Worm (Caenorhabditis elegans): ENCODE data around the gene ZK856.11.

ZK856.11 gene

DNA sequence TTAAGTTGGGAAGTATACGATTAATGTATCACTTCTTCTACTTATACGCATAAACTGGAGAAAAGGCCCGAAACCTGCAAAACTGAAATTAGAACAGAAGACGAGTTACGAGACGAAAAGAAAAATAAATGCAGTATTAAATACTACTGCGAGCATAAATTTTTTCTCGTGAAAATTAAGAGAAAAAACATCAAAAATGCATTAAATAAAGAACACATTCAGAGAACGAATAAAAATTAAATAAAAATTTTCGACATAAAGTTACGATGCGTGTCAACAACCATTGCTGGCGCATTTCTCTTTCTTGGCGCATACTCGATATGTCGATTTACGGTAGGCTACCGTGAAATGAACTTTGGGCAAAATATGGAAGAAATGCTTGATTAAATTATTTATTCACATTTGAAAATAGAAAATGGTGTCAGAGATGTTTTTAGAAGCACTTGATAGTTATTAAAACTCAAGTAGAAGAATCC, at the start of gene ZK856.11, which contains the start of gene ZK856.19:
ZK856.11 (minus strand) TSS at position 76 of the 476 bp plus-strand sequence.
ZK856.19 (minus strand) TSS at position 51 of the 476 bp plus-strand sequence.
- TF ChIP-seq lsy-2 (tag; optimal IDR thresholded peaks at IDR 0.05) = peak; percentile 67 to 89
- TF ChIP-seq nhr-25 (tag; optimal IDR thresholded peaks at IDR 0.05) = peak; percentile 66
- peak; percentile 37 for TF ChIP-seq mab-5 (tag; optimal IDR thresholded peaks at IDR 0.05)
- peak; percentile 72 for TF ChIP-seq unc-55 (GFP tag; optimal IDR thresholded peaks at IDR 0.05)
- peak; percentile 80 for TF ChIP-seq gmeb-1 (tag; optimal IDR thresholded peaks at IDR 0.05)
- TF ChIP-seq elt-1 (tag; optimal IDR thresholded peaks at IDR 0.05) = no peak
- no peak for TF ChIP-seq mdl-1 (tag; optimal IDR thresholded peaks at IDR 0.05)
- TF ChIP-seq nhr-129 (tag; optimal IDR thresholded peaks at IDR 0.05) = peak; percentile 43
- TF ChIP-seq crh-2 (tag; optimal IDR thresholded peaks at IDR 0.05) = peak; percentile 76
- TF ChIP-seq zag-1 (tag; optimal IDR thresholded peaks at IDR 0.05) = no peak
- peak; percentile 21 for TF ChIP-seq sem-4 (tag; optimal IDR thresholded peaks at IDR 0.05)
- peak; percentile 51 for TF ChIP-seq lin-13 (GFP tag; optimal IDR thresholded peaks at IDR 0.05)
- peak; percentile 62 for TF ChIP-seq sma-3 (GFP tag; optimal IDR thresholded peaks at IDR 0.05)
- TF ChIP-seq C34F6.9 (tag; optimal IDR thresholded peaks at IDR 0.05) = peak; percentile 86
- peak; percentile 25 for TF ChIP-seq ama-1 (optimal IDR thresholded peaks at IDR 0.05)
- TF ChIP-seq unc-62 (GFP tag; optimal IDR thresholded peaks at IDR 0.05) = no peak
- TF ChIP-seq lin-11 (tag; optimal IDR thresholded peaks at IDR 0.05) = no peak
- TF ChIP-seq R02D3.7 (tag; optimal IDR thresholded peaks at IDR 0.05) = peak; percentile 52
- TF ChIP-seq nhr-77 (tag; optimal IDR thresholded peaks at IDR 0.05) = no peak
- TF ChIP-seq sma-9 (GFP tag; optimal IDR thresholded peaks at IDR 0.05) = peak; percentile 41
- no peak for TF ChIP-seq sma-9 (tag; optimal IDR thresholded peaks at IDR 0.05)
- TF ChIP-seq nhr-21 (tag; optimal IDR thresholded peaks at IDR 0.05) = peak; percentile 41

DNA sequence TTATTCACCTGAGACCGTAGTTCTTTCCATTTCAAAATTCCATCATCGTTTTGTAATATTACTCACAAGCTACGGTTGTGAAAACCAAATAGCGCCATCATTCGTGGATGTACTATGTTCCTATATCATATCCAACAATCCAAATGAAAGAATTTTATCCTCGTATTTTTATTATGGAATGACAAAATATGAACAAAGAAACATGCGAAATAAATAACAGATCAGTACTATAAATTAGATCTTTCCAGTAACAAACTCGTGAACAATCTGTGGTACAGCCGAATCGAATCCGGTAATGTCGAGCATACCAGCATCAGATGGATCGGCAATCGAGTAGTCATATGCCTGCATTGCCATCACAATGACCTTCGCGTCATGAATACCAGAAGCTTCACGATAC, 47.9 kb upstream of the ZK856.11 start:
- no peak for TF ChIP-seq skn-1 (tag; optimal IDR thresholded peaks at IDR 0.05)
- no peak for TF ChIP-seq unc-62 (GFP tag; optimal IDR thresholded peaks at IDR 0.05)
- no peak for TF ChIP-seq zag-1 (tag; optimal IDR thresholded peaks at IDR 0.05)
- no peak for TF ChIP-seq F13H6.1 (tag; optimal IDR thresholded peaks at IDR 0.05)
- TF ChIP-seq nhr-6 (tag; optimal IDR thresholded peaks at IDR 0.05) = no peak
- TF ChIP-seq nhr-21 (tag; optimal IDR thresholded peaks at IDR 0.05) = no peak
- no peak for TF ChIP-seq R02D3.7 (tag; optimal IDR thresholded peaks at IDR 0.05)
- TF ChIP-seq dmd-4 (tag; optimal IDR thresholded peaks at IDR 0.05) = no peak
- no peak for TF ChIP-seq gmeb-1 (tag; optimal IDR thresholded peaks at IDR 0.05)
- TF ChIP-seq ztf-4 (tag; optimal IDR thresholded peaks at IDR 0.05) = no peak

DNA sequence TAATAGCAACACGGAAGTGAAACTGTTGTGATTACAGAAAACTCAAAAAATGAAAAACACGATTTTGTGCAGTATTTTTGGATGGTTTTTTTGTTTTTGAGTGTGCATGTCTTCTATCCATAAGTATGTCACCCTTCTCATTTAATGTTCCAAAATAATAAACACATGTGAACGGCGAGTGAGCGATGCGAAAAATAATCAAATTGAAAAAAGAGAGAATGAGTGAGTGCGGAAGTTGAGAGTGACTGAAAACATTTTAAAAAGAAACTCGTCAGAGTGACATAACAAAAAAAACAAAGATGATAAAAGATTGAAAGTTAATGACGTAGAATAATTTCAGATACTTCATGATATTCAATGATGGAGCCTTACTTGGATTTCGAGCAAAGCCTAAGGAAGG, 44.8 kb upstream of the ZK856.11 start:
- no peak for TF ChIP-seq Y55F3AM.14 (GFP tag; optimal IDR thresholded peaks at IDR 0.05)
- TF ChIP-seq lin-11 (tag; optimal IDR thresholded peaks at IDR 0.05) = no peak
- TF ChIP-seq skn-1 (tag; optimal IDR thresholded peaks at IDR 0.05) = no peak
- no peak for TF ChIP-seq gmeb-1 (tag; optimal IDR thresholded peaks at IDR 0.05)
- no peak for TF ChIP-seq ZK546.5 (tag; optimal IDR thresholded peaks at IDR 0.05)
- TF ChIP-seq alr-1 (tag; optimal IDR thresholded peaks at IDR 0.05) = no peak
- no peak for TF ChIP-seq nhr-12 (tag; optimal IDR thresholded peaks at IDR 0.05)
- TF ChIP-seq egl-27 (tag; optimal IDR thresholded peaks at IDR 0.05) = no peak
- no peak for TF ChIP-seq mbf-1 (tag; optimal IDR thresholded peaks at IDR 0.05)
- TF ChIP-seq F13H6.1 (tag; optimal IDR thresholded peaks at IDR 0.05) = no peak

DNA sequence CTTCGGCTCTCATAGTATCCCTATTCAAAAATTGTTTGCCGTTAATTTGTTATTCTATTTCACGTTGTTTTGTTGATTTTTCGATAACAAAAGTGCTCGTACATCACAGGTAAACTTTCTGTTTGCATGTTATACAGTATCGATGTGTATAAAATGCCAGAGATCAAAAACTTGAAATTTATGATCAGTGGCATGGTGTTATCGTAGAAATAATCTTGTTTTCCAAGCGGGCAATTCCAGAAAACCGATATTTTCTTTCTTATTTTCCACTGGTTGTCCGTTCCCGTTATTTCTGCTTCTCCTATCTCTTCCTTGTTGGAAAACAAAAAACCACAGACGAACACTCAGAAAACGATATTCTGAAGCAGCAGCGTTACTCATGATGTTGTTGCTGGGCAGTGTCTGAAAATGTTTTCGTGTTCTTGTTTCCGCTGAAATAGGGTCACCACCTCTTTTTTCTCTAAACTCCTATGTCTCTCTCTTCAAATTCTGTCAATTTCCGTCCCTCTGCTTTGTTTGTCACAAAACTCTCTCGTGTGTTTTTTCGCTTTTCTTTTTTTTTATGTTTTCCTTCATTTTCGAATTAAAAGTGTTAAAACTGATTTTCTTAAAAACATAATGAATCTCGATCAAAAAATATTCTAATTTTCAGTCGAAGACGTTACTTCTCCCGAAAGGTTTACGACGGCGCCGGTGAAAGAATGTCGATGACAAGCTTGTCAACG, 43.7 kb upstream of the ZK856.11 start, which contains the start of gene akt-1:
akt-1 (plus strand) TSS at position 651 of the 725 bp plus-strand sequence.
- no peak for TF ChIP-seq unc-62 (GFP tag; optimal IDR thresholded peaks at IDR 0.05)
- TF ChIP-seq blmp-1 (tag; optimal IDR thresholded peaks at IDR 0.05; ENCODE audit: insufficient read depth) = no peak
- no peak for TF ChIP-seq ceh-82 (tag; optimal IDR thresholded peaks at IDR 0.05)
- TF ChIP-seq Y55F3AM.14 (GFP tag; optimal IDR thresholded peaks at IDR 0.05) = no peak
- no peak for TF ChIP-seq elt-3 (tag; optimal IDR thresholded peaks at IDR 0.05)
- TF ChIP-seq ZK546.5 (tag; optimal IDR thresholded peaks at IDR 0.05) = no peak
- no peak for TF ChIP-seq skn-1 (tag; optimal IDR thresholded peaks at IDR 0.05)
- TF ChIP-seq R02D3.7 (tag; optimal IDR thresholded peaks at IDR 0.05) = no peak
- TF ChIP-seq zag-1 (tag; optimal IDR thresholded peaks at IDR 0.05) = no peak
- no peak for TF ChIP-seq mdl-1 (tag; optimal IDR thresholded peaks at IDR 0.05)
- TF ChIP-seq fos-1 (tag; optimal IDR thresholded peaks at IDR 0.05) = no peak
- TF ChIP-seq ztf-1 (GFP tag; conservative IDR thresholded peaks at IDR 0.05) = no peak
- no peak for TF ChIP-seq ceh-16 (tag; optimal IDR thresholded peaks at IDR 0.05)
- no peak for TF ChIP-seq elt-1 (tag; optimal IDR thresholded peaks at IDR 0.05)
- TF ChIP-seq nhr-12 (tag; optimal IDR thresholded peaks at IDR 0.05) = no peak
- TF ChIP-seq nhr-237 (tag; optimal IDR thresholded peaks at IDR 0.05) = no peak
- TF ChIP-seq nhr-25 (tag; optimal IDR thresholded peaks at IDR 0.05) = no peak

All from whole organism, L2 larva.